Fruit fly (Drosophila melanogaster) whole organism, embryonic: ENCODE results near the gene FucTD.
A peak's percentile ranks its signal among the peaks of the same experiment; 100 is the strongest.

Experiments used
- Bgb ChIP-seq: fragments of 200-800 bp; sonication (Bioruptor generic); IDR thresholded peaks from 2 replicates; pipeline ENCODE4 v1.3.6; 2022; ENCODE audit warnings: missing biosample characterization, missing genetic modification characterization; ENCODE audit not compliant: partially characterized antibody
- CG10147 ChIP-seq: fragments of 200-800 bp; sonication (Bioruptor generic); optimal IDR thresholded peaks from 2 replicates; lab custom pipeline; 2019; ENCODE audit warnings: missing biosample characterization, mild to moderate bottlenecking, missing genetic modification characterization, moderate library complexity
- CG10366 ChIP-seq: fragments of 200-800 bp; sonication (Bioruptor generic); IDR thresholded peaks from 2 replicates; pipeline ENCODE4 v1.3.6; 2022; ENCODE audit warnings: missing biosample characterization, missing genetic modification characterization
- CG11696 ChIP-seq: fragments of 200-800 bp; sonication (Bioruptor generic); IDR thresholded peaks from 2 replicates; pipeline ENCODE4 v1.3.6; 2022; ENCODE audit warnings: missing biosample characterization, missing genetic modification characterization
- CG12104 ChIP-seq: fragments of 200-800 bp; sonication (Bioruptor generic); optimal IDR thresholded peaks from 3 replicates; lab custom pipeline; 2016; ENCODE audit warnings: missing biosample characterization, missing genetic modification characterization
- CG13123 ChIP-seq: fragments of 200-800 bp; sonication (Bioruptor generic); optimal IDR thresholded peaks from 2 replicates; lab custom pipeline; 2016; ENCODE audit warnings: missing biosample characterization, missing genetic modification characterization
- CG1647 ChIP-seq: fragments of 200-800 bp; sonication (Bioruptor generic); optimal IDR thresholded peaks from 3 replicates; lab custom pipeline; 2016; ENCODE audit warnings: missing biosample characterization, missing genetic modification characterization
- CG18011 ChIP-seq: fragments of 200-800 bp; sonication (Bioruptor generic); optimal IDR thresholded peaks from 2 replicates; lab custom pipeline; 2017; ENCODE audit warnings: missing biosample characterization, missing genetic modification characterization, mild to moderate bottlenecking, moderate library complexity, missing genotype
- CG18476 ChIP-seq: fragments of 200-800 bp; sonication (Bioruptor generic); optimal IDR thresholded peaks from 2 replicates; lab custom pipeline; 2016; ENCODE audit warnings: missing biosample characterization, mild to moderate bottlenecking, missing genetic modification characterization
- CG18764 ChIP-seq: fragments of 200-800 bp; sonication (Bioruptor generic); optimal IDR thresholded peaks from 3 replicates; lab custom pipeline; 2016; ENCODE audit warnings: missing biosample characterization, missing genetic modification characterization
- CG2116 ChIP-seq: fragments of 200-800 bp; sonication (Bioruptor generic); optimal IDR thresholded peaks from 3 replicates; lab custom pipeline; 2018; ENCODE audit warnings: missing biosample characterization, mild to moderate bottlenecking, missing genetic modification characterization
- CG2129 ChIP-seq: fragments of 200-800 bp; sonication (Bioruptor generic); IDR thresholded peaks from 2 replicates; pipeline ENCODE4 v1.3.6; 2022; ENCODE audit warnings: missing biosample characterization, missing genetic modification characterization; ENCODE audit not compliant: partially characterized antibody
- CG2678 ChIP-seq: fragments of 200-800 bp; sonication (Bioruptor generic); optimal IDR thresholded peaks from 3 replicates; lab custom pipeline; 2019; ENCODE audit warnings: missing biosample characterization, mild to moderate bottlenecking, missing genetic modification characterization, moderate library complexity
- CG34422 ChIP-seq: fragments of 200-800 bp; sonication (Bioruptor generic); IDR thresholded peaks from 3 replicates; pipeline ENCODE4 v1.3.6; 2022; ENCODE audit warnings: missing biosample characterization, missing genetic modification characterization
- CG6175 ChIP-seq: fragments of 200-800 bp; sonication (Bioruptor generic); IDR thresholded peaks from 3 replicates; pipeline ENCODE4 v1.3.6; 2022; ENCODE audit warnings: missing biosample characterization, missing genetic modification characterization
- CG6683 ChIP-seq: fragments of 200-800 bp; sonication (Bioruptor generic); optimal IDR thresholded peaks from 2 replicates; lab custom pipeline; 2017; ENCODE audit warnings: missing biosample characterization, mild to moderate bottlenecking, missing genetic modification characterization, missing genetic modification reagents
- CG6765 ChIP-seq: fragments of 200-800 bp; sonication (Bioruptor generic); optimal IDR thresholded peaks from 3 replicates; lab custom pipeline; 2017; ENCODE audit warnings: missing biosample characterization, mild to moderate bottlenecking, missing genetic modification characterization
- CG6791 ChIP-seq: fragments of 200-800 bp; sonication (Bioruptor generic); IDR thresholded peaks from 3 replicates; pipeline ENCODE4 v1.3.6; 2022; ENCODE audit warnings: missing biosample characterization, missing genetic modification characterization; ENCODE audit not compliant: partially characterized antibody
- CG8388 ChIP-seq: fragments of 200-800 bp; sonication (Bioruptor generic); optimal IDR thresholded peaks from 2 replicates; lab custom pipeline; 2019; ENCODE audit warnings: missing biosample characterization, mild to moderate bottlenecking, missing genetic modification characterization, moderate library complexity
- CG8944 ChIP-seq: fragments of 200-800 bp; sonication (Bioruptor generic); optimal IDR thresholded peaks from 3 replicates; lab custom pipeline; 2016; ENCODE audit warnings: missing biosample characterization, missing genetic modification characterization
- Doc3 ChIP-seq: fragments of 200-800 bp; sonication (Bioruptor generic); IDR thresholded peaks from 3 replicates; pipeline ENCODE4 v1.3.6; 2022; ENCODE audit warnings: missing biosample characterization, missing genetic modification characterization; ENCODE audit not compliant: partially characterized antibody
- ERR ChIP-seq: fragments of 200-800 bp; sonication (Bioruptor generic); optimal IDR thresholded peaks from 2 replicates; lab custom pipeline; 2016; ENCODE audit warnings: missing biosample characterization, missing genetic modification characterization
- Elba2 ChIP-seq: fragments of 200-800 bp; sonication (Bioruptor generic); optimal IDR thresholded peaks from 3 replicates; lab custom pipeline; 2016; ENCODE audit warnings: missing biosample characterization, missing genetic modification characterization
- GATAe ChIP-seq: fragments of 200-800 bp; sonication (Bioruptor generic); conservative IDR thresholded peaks from 2 replicates; pipeline ENCODE4 v1.3.6; 2022; ENCODE audit warnings: missing biosample characterization, missing genetic modification characterization
- Gug ChIP-seq: fragments of 200-800 bp; sonication (Bioruptor generic); IDR thresholded peaks from 4 replicates; pipeline ENCODE4 v1.3.6; 2022; ENCODE audit warnings: missing biosample characterization, missing genetic modification characterization
- HHEX ChIP-seq: fragments of 200-800 bp; sonication (Bioruptor generic); optimal IDR thresholded peaks from 3 replicates; lab custom pipeline; 2017; ENCODE audit warnings: missing biosample characterization, mild to moderate bottlenecking, missing genetic modification characterization, missing genetic modification reagents
- HmgD ChIP-seq: fragments of 200-800 bp; sonication (Bioruptor generic); optimal IDR thresholded peaks from 3 replicates; lab custom pipeline; 2016; ENCODE audit warnings: missing biosample characterization, missing genetic modification characterization
- NFAT ChIP-seq: fragments of 200-800 bp; sonication (Bioruptor generic); IDR thresholded peaks from 2 replicates; pipeline ENCODE4 v1.3.6; 2022; ENCODE audit warnings: missing biosample characterization, missing genetic modification characterization
- Neu2 ChIP-seq: fragments of 200-800 bp; sonication (Bioruptor generic); optimal IDR thresholded peaks from 3 replicates; lab custom pipeline; 2016; ENCODE audit warnings: missing biosample characterization, missing genetic modification characterization, borderline replicate concordance
- Optix ChIP-seq: fragments of 200-800 bp; sonication (Bioruptor generic); IDR thresholded peaks from 3 replicates; pipeline ENCODE4 v1.3.6; 2022; ENCODE audit warnings: missing biosample characterization, missing genetic modification characterization
- Sin3A ChIP-seq: fragments of >200 bp; optimal IDR thresholded peaks from 2 replicates; lab custom pipeline; 2018
- Spps ChIP-seq: fragments of 200-800 bp; sonication (Bioruptor generic); optimal IDR thresholded peaks from 2 replicates; lab custom pipeline; 2018; ENCODE audit warnings: missing biosample characterization, mild to moderate bottlenecking, missing genetic modification characterization
- abd-A ChIP-seq: fragments of 200-800 bp; sonication (Bioruptor generic); optimal IDR thresholded peaks from 3 replicates; lab custom pipeline; 2019; ENCODE audit warnings: missing biosample characterization, mild to moderate bottlenecking, missing genetic modification characterization, moderate library complexity
- bsh ChIP-seq, 2 experiments: fragments of 200-800 bp; sonication (Bioruptor generic); optimal IDR thresholded peaks; 2 replicates each; lab custom pipeline; 2017 to 2018; ENCODE audit warnings: mild to moderate bottlenecking in 2 of 2, missing biosample characterization in 2 of 2, missing genetic modification characterization in 2 of 2, moderate library complexity in 1 of 2
- chinmo ChIP-seq: fragments of 200-800 bp; sonication (Bioruptor generic); IDR thresholded peaks from 4 replicates; pipeline ENCODE4 v1.3.6; 2022; ENCODE audit warnings: missing biosample characterization, missing genetic modification characterization; ENCODE audit not compliant: partially characterized antibody
- corto ChIP-seq: fragments of 200-800 bp; sonication (Bioruptor generic); optimal IDR thresholded peaks from 2 replicates; lab custom pipeline; 2016; ENCODE audit warnings: missing biosample characterization, mild to moderate bottlenecking, missing genetic modification characterization, moderate library complexity
- esg ChIP-seq: fragments of 200-800 bp; sonication (Bioruptor generic); conservative IDR thresholded peaks from 2 replicates; pipeline ENCODE4 v1.3.6; 2022; ENCODE audit warnings: missing biosample characterization, missing genetic modification characterization
- eve ChIP-seq, 2 experiments: fragments of >200 bp; optimal IDR thresholded peaks; 2 replicates each; lab custom pipeline; 2017; ENCODE audit warnings: missing biosample characterization in 2 of 2, missing genetic modification characterization in 2 of 2
- grau ChIP-seq: fragments of 200-800 bp; optimal IDR thresholded peaks from 3 replicates; lab custom pipeline; 2019; ENCODE audit warnings: missing biosample characterization, mild to moderate bottlenecking, missing genetic modification characterization, moderate library complexity
- ind ChIP-seq: fragments of 200-800 bp; sonication (Bioruptor generic); optimal IDR thresholded peaks from 3 replicates; lab custom pipeline; 2016; ENCODE audit warnings: missing biosample characterization, missing genetic modification characterization
- knrl ChIP-seq: fragments of 200-800 bp; sonication (Bioruptor generic); IDR thresholded peaks from 3 replicates; pipeline ENCODE4 v1.3.6; 2022; ENCODE audit warnings: missing biosample characterization, missing genetic modification characterization; ENCODE audit not compliant: partially characterized antibody
- pb ChIP-seq: fragments of 200-800 bp; sonication (Bioruptor generic); optimal IDR thresholded peaks from 3 replicates; lab custom pipeline; 2016; ENCODE audit warnings: missing biosample characterization, missing genetic modification characterization
- pfk ChIP-seq: fragments of 200-800 bp; sonication (Bioruptor generic); optimal IDR thresholded peaks from 2 replicates; lab custom pipeline; 2018; ENCODE audit warnings: missing biosample characterization, mild to moderate bottlenecking, missing genetic modification characterization, moderate library complexity
- prd ChIP-seq, 3 experiments: fragments of >200 bp in 2 of 3; fragments of 200-800 bp in 1 of 3; sonication (Bioruptor generic) in 1 of 3; optimal IDR thresholded peaks in 2 of 3; IDR thresholded peaks in 1 of 3; 2 replicates in 2 of 3; 3 replicates in 1 of 3; pipeline versions ENCODE4 v1.3.6 to Lab custom; 2017 to 2022; ENCODE audit warnings: missing biosample characterization in 1 of 3, missing genetic modification characterization in 1 of 3
- schlank ChIP-seq: fragments of 200-800 bp; sonication (Bioruptor generic); optimal IDR thresholded peaks from 2 replicates; lab custom pipeline; 2018; ENCODE audit warnings: missing biosample characterization, mild to moderate bottlenecking, missing genetic modification characterization
- scrt ChIP-seq: fragments of 200-800 bp; sonication (Bioruptor generic); optimal IDR thresholded peaks from 2 replicates; lab custom pipeline; 2018; ENCODE audit warnings: missing biosample characterization, mild to moderate bottlenecking, missing genetic modification characterization, moderate library complexity
- tna ChIP-seq: fragments of 200-800 bp; sonication (Bioruptor generic); IDR thresholded peaks from 2 replicates; pipeline ENCODE4 v1.3.6; 2022; ENCODE audit warnings: missing biosample characterization, missing genetic modification characterization; ENCODE audit not compliant: partially characterized antibody
- tup ChIP-seq: fragments of 200-800 bp; sonication (Bioruptor generic); optimal IDR thresholded peaks from 2 replicates; lab custom pipeline; 2016; ENCODE audit warnings: missing biosample characterization, mild to moderate bottlenecking, missing genetic modification characterization, moderate library complexity
- tx ChIP-seq: fragments of 200-800 bp; sonication (Bioruptor generic); optimal IDR thresholded peaks from 2 replicates; lab custom pipeline; 2016; ENCODE audit warnings: missing biosample characterization, missing genetic modification characterization

Gene FucTD

DNA sequence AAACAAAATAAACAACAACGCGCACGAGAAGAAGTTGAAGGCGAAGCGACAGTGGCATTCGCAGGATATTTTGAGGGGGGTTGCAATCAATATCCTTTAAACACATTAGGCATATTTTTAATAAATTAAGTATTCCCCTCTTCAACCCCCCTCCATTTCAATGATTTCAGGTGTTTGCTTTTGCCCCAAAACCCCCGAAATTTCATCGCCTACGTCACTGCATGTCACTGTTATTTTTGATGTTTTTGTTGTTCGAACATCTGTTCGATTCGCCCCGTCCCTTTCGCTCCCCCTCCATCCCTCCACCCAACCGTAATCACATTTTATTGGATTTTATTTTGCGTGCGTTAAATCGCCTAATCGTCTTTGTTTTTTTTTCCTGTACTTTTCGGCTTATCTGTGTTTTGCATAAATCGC, 47.8 kb upstream of the FucTD start (continued):
- no peak for TF ChIP-seq CG6791 (GFP tag; lab: Robert Waterston, UW)
- peak; percentile 85 for TF ChIP-seq Optix (GFP tag; lab: Robert Waterston, UW)
- peak; percentile 42 for TF ChIP-seq CG18011 (GFP tag; lab: Kevin White, UChicago)
- no peak for TF ChIP-seq Doc3 (GFP tag; lab: Robert Waterston, UW)
- peak; percentile 70 for TF ChIP-seq CG8944 (GFP tag; lab: Kevin White, UChicago)
- TF ChIP-seq tx (GFP tag; lab: Kevin White, UChicago) = peak; percentile 61
- peak; percentile 82 for TF ChIP-seq HHEX
- TF ChIP-seq esg = peak; percentile 86
- TF ChIP-seq schlank (tag; lab: Kevin White, UChicago) = peak; percentile 19
- peak; percentile 87 for TF ChIP-seq CG10366 (GFP tag; lab: Robert Waterston, UW)
- TF ChIP-seq GATAe = peak; percentile 55
- peak; percentile 57 for TF ChIP-seq pb (GFP tag; lab: Kevin White, UChicago)
- TF ChIP-seq CG6175 (GFP tag; lab: Robert Waterston, UW) = peak; percentile 60; the same call in 1 of the 3 replicates
- peak; percentile 84 for TF ChIP-seq CG34422 (GFP tag; lab: Robert Waterston, UW)
- peak; percentile 38 for TF ChIP-seq tup (GFP tag; lab: Kevin White, UChicago)
- TF ChIP-seq HmgD = no peak
- TF ChIP-seq Neu2 (GFP tag; lab: Kevin White, UChicago) = peak; percentile 56
- peak; percentile 17 for TF ChIP-seq CG2116 (GFP tag; lab: Kevin White, UChicago)
- TF ChIP-seq eve (GFP tag; optimal IDR thresholded peaks at IDR 0.05; lab: Kevin White, UChicago) = peak; percentile 73 to 92
- peak; percentile 16 for TF ChIP-seq Spps (tag; lab: Kevin White, UChicago)
- TF ChIP-seq CG2678 (tag; lab: Kevin White, UChicago) = peak; percentile 83
- TF ChIP-seq bsh (GFP tag; optimal IDR thresholded peaks at IDR 0.05; lab: Kevin White, UChicago) = peak in 1 of 2 experiments; percentile 78
- TF ChIP-seq knrl (GFP tag; lab: Robert Waterston, UW) = no peak
- no peak for TF ChIP-seq CG2129 (GFP tag; lab: Robert Waterston, UW)
- peak; percentile 71; the same call in 1 of the 2 replicates for TF ChIP-seq CG11696 (GFP tag; lab: Robert Waterston, UW)
- TF ChIP-seq CG6765 (GFP tag; lab: Kevin White, UChicago) = no peak
- TF ChIP-seq ERR (GFP tag; lab: Kevin White, UChicago) = peak; percentile 67
- TF ChIP-seq tna (GFP tag; lab: Robert Waterston, UW) = no peak
- TF ChIP-seq ind = peak; percentile 76
- TF ChIP-seq Gug (GFP tag; lab: Robert Waterston, UW) = peak; percentile 93
- no peak for TF ChIP-seq Bgb
- peak; percentile 51 for TF ChIP-seq CG10147 (GFP tag; lab: Kevin White, UChicago)
- TF ChIP-seq CG8388 (GFP tag; lab: Kevin White, UChicago) = peak; percentile 54
- no peak for TF ChIP-seq Sin3A (lab: Kevin White, UChicago)
- TF ChIP-seq CG1647 (GFP tag; lab: Kevin White, UChicago) = peak; percentile 43
- TF ChIP-seq NFAT (GFP tag; lab: Robert Waterston, UW) = peak; percentile 65
- TF ChIP-seq prd (optimal IDR thresholded peaks at IDR 0.05; lab: Kevin White, UChicago) = no peak
- peak; percentile 98 for TF ChIP-seq prd (GFP tag; IDR thresholded peaks at IDR 0.05; lab: Robert Waterston, UW)
- peak; percentile 71 for TF ChIP-seq grau (tag; lab: Kevin White, UChicago)
- peak; percentile 55 for TF ChIP-seq CG13123
- peak; percentile 63 for TF ChIP-seq scrt (GFP tag; lab: Kevin White, UChicago)
- TF ChIP-seq CG12104 = peak; percentile 39
- TF ChIP-seq abd-A (tag; lab: Kevin White, UChicago) = peak; percentile 85
- TF ChIP-seq CG18476 = peak; percentile 19
- no peak for TF ChIP-seq corto (GFP tag; lab: Kevin White, UChicago)
- TF ChIP-seq Elba2 (GFP tag; lab: Kevin White, UChicago) = peak; percentile 76
- no peak for TF ChIP-seq pfk
- peak; percentile 33 for TF ChIP-seq CG18764 (GFP tag; lab: Kevin White, UChicago)
- peak; percentile 66 for TF ChIP-seq CG6683 (GFP tag; lab: Kevin White, UChicago)
- TF ChIP-seq chinmo (GFP tag; lab: Robert Waterston, UW) = peak; percentile 94
